Worm (Caenorhabditis elegans): ENCODE results near the gene sto-5.
A peak's percentile ranks its signal among the peaks of the same experiment; 100 is the strongest.

The sto-5 gene

DNA sequence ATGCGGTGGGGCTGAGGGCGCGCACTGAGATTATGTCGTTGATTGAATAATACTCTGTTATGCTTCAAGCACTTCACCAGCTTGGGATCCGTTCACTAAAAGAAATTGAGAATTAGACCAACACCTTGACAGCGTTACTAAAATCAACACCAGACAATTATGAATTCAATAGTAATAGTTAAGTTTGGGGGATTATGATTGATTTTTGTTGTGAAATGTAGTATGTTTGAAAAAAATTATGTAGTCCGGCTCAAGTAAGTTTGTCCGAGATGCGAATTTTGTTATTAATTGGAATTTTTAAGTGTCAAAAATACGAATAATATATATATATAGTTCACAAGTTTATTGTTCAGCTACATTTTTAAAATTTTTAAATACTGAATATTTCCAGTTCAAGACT lies at the start of gene sto-5:
Gene sto-5, minus strand, starts transcription at position 101 of the 400 bp plus-strand sequence.
- TF ChIP-seq nhr-76 (tag; optimal IDR thresholded peaks at IDR 0.05) (no peak), gei-8 (GFP tag; optimal IDR thresholded peaks at IDR 0.05) (no peak), egl-43 (GFP tag; IDR thresholded peaks at IDR 0.05) (no peak), lin-15B (tag; optimal IDR thresholded peaks at IDR 0.05) (no peak), ceh-20 (GFP tag; IDR thresholded peaks at IDR 0.05) (no peak), F10B5.3 (tag; optimal IDR thresholded peaks at IDR 0.05) (no peak), F26F4.8 (GFP tag; conservative IDR thresholded peaks at IDR 0.05) (no peak), daf-8 (GFP tag; IDR thresholded peaks at IDR 0.05) (no peak), mdl-1 (tag; optimal IDR thresholded peaks at IDR 0.05) (no peak), jun-1 (tag; optimal IDR thresholded peaks at IDR 0.05) (no peak), mes-2 (tag; optimal IDR thresholded peaks at IDR 0.05; ENCODE audit: poor library complexity, severe bottlenecking) (no peak), duxl-1 (tag; optimal IDR thresholded peaks at IDR 0.05; ENCODE audit: poor library complexity) (no peak), tra-1 (GFP tag; IDR thresholded peaks at IDR 0.05) (no peak), snpc-1.2 (GFP tag; IDR thresholded peaks at IDR 0.05) (no peak), daf-19 (GFP tag; conservative IDR thresholded peaks at IDR 0.05) (no peak)

- TF ChIP-seq pqm-1 (tag; optimal IDR thresholded peaks at IDR 0.05), result no peak
- no peak for TF ChIP-seq lir-3 (tag; optimal IDR thresholded peaks at IDR 0.05)
- peak; percentile 73 for TF ChIP-seq dmd-6 (GFP tag; IDR thresholded peaks at IDR 0.05)
- peak; percentile 44 for TF ChIP-seq nhr-11 (tag; optimal IDR thresholded peaks at IDR 0.05)
- no peak for TF ChIP-seq pha-4 (GFP tag; IDR thresholded peaks at IDR 0.05)
- TF ChIP-seq pha-4 (tag; optimal IDR thresholded peaks at IDR 0.05), result peak; percentile 30
- TF ChIP-seq unc-39 (tag; optimal IDR thresholded peaks at IDR 0.05), result no peak
- TF ChIP-seq nhr-102 (tag; optimal IDR thresholded peaks at IDR 0.05), result peak; percentile 6
- TF ChIP-seq madf-9 (GFP tag; conservative IDR thresholded peaks at IDR 0.05), result no peak
- TF ChIP-seq egl-43 (GFP tag; IDR thresholded peaks at IDR 0.05), result no peak
- peak; percentile 38; the same call in 1 of the 2 replicates for TF ChIP-seq lin-1 (GFP tag; IDR thresholded peaks at IDR 0.05)
- no peak for TF ChIP-seq ZK546.5 (tag; optimal IDR thresholded peaks at IDR 0.05)
- TF ChIP-seq ZK337.2 (GFP tag; IDR thresholded peaks at IDR 0.05), result no peak
- TF ChIP-seq mxl-3 (GFP tag; optimal IDR thresholded peaks at IDR 0.05), result peak; percentile 62
- TF ChIP-seq nhr-42 (GFP tag; IDR thresholded peaks at IDR 0.05), result no peak
- TF ChIP-seq lim-7 (GFP tag; IDR thresholded peaks at IDR 0.05), result no peak
- 0 out of 2 replicates have a peak, but pooled peaks have one; percentile 24 for TF ChIP-seq T26A8.4 (GFP tag; IDR thresholded peaks at IDR 0.05)
- TF ChIP-seq ztf-11 (tag; optimal IDR thresholded peaks at IDR 0.05), result no peak
- TF ChIP-seq R02D3.7 (tag; optimal IDR thresholded peaks at IDR 0.05), result no peak
- TF ChIP-seq F10B5.3 (tag; optimal IDR thresholded peaks at IDR 0.05), result no peak
- no peak for TF ChIP-seq dmd-9 (GFP tag; IDR thresholded peaks at IDR 0.05)
- no peak for TF ChIP-seq nhr-76 (tag; optimal IDR thresholded peaks at IDR 0.05)
- TF ChIP-seq hlh-30 (tag; optimal IDR thresholded peaks at IDR 0.05; ENCODE audit: insufficient read depth), result peak; percentile 84
- peak; percentile 84 for TF ChIP-seq mes-2 (tag; optimal IDR thresholded peaks at IDR 0.05; ENCODE audit: poor library complexity, severe bottlenecking)
- peak; percentile 21 to 67 for TF ChIP-seq mdl-1 (tag; optimal IDR thresholded peaks at IDR 0.05)
- TF ChIP-seq daf-16 (GFP tag; optimal IDR thresholded peaks at IDR 0.05), result peak in 1 of 2 experiments; percentile 87
- TF ChIP-seq daf-16 (tag; optimal IDR thresholded peaks at IDR 0.05), result peak; percentile 84
- no peak for TF ChIP-seq sdz-12 (GFP tag; optimal IDR thresholded peaks at IDR 0.05)
- no peak for TF ChIP-seq php-3 (GFP tag; IDR thresholded peaks at IDR 0.05)
- no peak for TF ChIP-seq ztf-7 (tag; optimal IDR thresholded peaks at IDR 0.05)
- no peak for TF ChIP-seq ceh-82 (tag; optimal IDR thresholded peaks at IDR 0.05)
- TF ChIP-seq set-16 (GFP tag; IDR thresholded peaks at IDR 0.05), result 0 out of 2 replicates have a peak, but pooled peaks have one; percentile 10
- TF ChIP-seq dpl-1 (GFP tag; optimal IDR thresholded peaks at IDR 0.05), result peak; percentile 43
- TF ChIP-seq skn-1 (tag; optimal IDR thresholded peaks at IDR 0.05), result no peak
- no peak for TF ChIP-seq dve-1 (tag; optimal IDR thresholded peaks at IDR 0.05; ENCODE audit: insufficient read depth)
- TF ChIP-seq madf-5 (GFP tag; IDR thresholded peaks at IDR 0.05), result no peak
- peak in 1 of 2 experiments; percentile 17 for TF ChIP-seq unc-62 (GFP tag; optimal IDR thresholded peaks at IDR 0.05 in 1 of 2)
- TF ChIP-seq unc-62 (tag; optimal IDR thresholded peaks at IDR 0.05), result no peak
- no peak for TF ChIP-seq hif-1 (tag; optimal IDR thresholded peaks at IDR 0.05)
- no peak for TF ChIP-seq lin-13 (GFP tag; optimal IDR thresholded peaks at IDR 0.05)
Observed at ce11 chrX:16872446-16872962, 47.2 kb upstream of the sto-5 start, which contains the start of gene T20F7.1. Gene T20F7.1, plus strand, starts transcription at chrX:16872912.

Measured in whole organism, L4 larva.